Worm (Caenorhabditis elegans) whole organism, L1 larva: ENCODE measurements around the gene T04A8.8.
A peak's percentile ranks its signal among the peaks of the same experiment; 100 is the strongest.

Experiments used
- C04F5.9 ChIP-seq: sonication (generic microtip); optimal IDR thresholded peaks from 2 replicates; lab custom pipeline; 2016; ENCODE audit warnings: missing genetic modification characterization, missing compliant biosample characterization
- C34B4.2 ChIP-seq: sonication (generic microtip); optimal IDR thresholded peaks from 2 replicates; lab custom pipeline; 2017; ENCODE audit warnings: mild to moderate bottlenecking, missing genetic modification characterization, missing compliant biosample characterization
- aly-2 ChIP-seq: fragments of 150-350 bp; optimal IDR thresholded peaks from 2 replicates; lab custom pipeline; 2014; ENCODE audit warnings: missing biosample characterization, missing genetic modification characterization
- ama-1 ChIP-seq: fragments of 150-350 bp; optimal IDR thresholded peaks from 2 replicates; lab custom pipeline; 2014
- ceh-8 ChIP-seq: fragments of 200-800 bp; sonication (Bioruptor generic); optimal IDR thresholded peaks from 2 replicates; lab custom pipeline; 2018; ENCODE audit warnings: mild to moderate bottlenecking, missing genetic modification characterization, moderate library complexity, missing compliant biosample characterization
- ceh-82 ChIP-seq, 3 experiments: fragments of 150-350 bp in 1 of 3; sonication (generic microtip) in 2 of 3; optimal IDR thresholded peaks; 2 replicates each; lab custom pipeline; 2014 to 2017; ENCODE audit warnings: missing biosample characterization in 3 of 3, missing genetic modification characterization in 3 of 3
- ceh-88 ChIP-seq: fragments of 200-800 bp; sonication (Bioruptor generic); IDR thresholded peaks from 2 replicates; pipeline ENCODE4 v1.3.6; 2022; ENCODE audit warnings: missing genetic modification characterization, missing compliant biosample characterization
- egl-13 ChIP-seq: sonication (generic microtip); optimal IDR thresholded peaks from 2 replicates; lab custom pipeline; 2016; ENCODE audit warnings: missing genotype, missing genetic modification reagents, missing genetic modification characterization, missing compliant biosample characterization
- egl-27 ChIP-seq, 2 experiments: fragments of 150-350 bp in 1 of 2; sonication (generic microtip); optimal IDR thresholded peaks; 3 replicates each; lab custom pipeline; 2017 to 2018; ENCODE audit warnings: missing biosample characterization in 2 of 2, missing genetic modification characterization in 2 of 2, missing genetic modification reagents in 2 of 2
- elt-2 ChIP-seq: sonication (generic microtip); optimal IDR thresholded peaks from 2 replicates; lab custom pipeline; 2016; ENCODE audit warnings: missing genetic modification characterization, mild to moderate bottlenecking, inconsistent platforms, missing compliant biosample characterization, missing genetic modification reagents
- elt-3 ChIP-seq, 6 experiments: fragments of 150-350 bp in 1 of 6; sonication (generic microtip); optimal IDR thresholded peaks; 2 replicates each; lab custom pipeline; 2017 to 2018; ENCODE audit warnings: missing biosample characterization in 6 of 6, missing genetic modification characterization in 6 of 6, inconsistent platforms in 1 of 6
- ets-5 ChIP-seq: fragments of 200-800 bp; sonication (Bioruptor generic); IDR thresholded peaks from 2 replicates; pipeline ENCODE4 v1.3.6; 2022; ENCODE audit warnings: missing genetic modification characterization, missing compliant biosample characterization
- fos-1 ChIP-seq: fragments of 150-350 bp; optimal IDR thresholded peaks from 2 replicates; lab custom pipeline; 2014; ENCODE audit warnings: missing biosample characterization, missing genetic modification characterization
- hpl-2 ChIP-seq: fragments of 150-350 bp; optimal IDR thresholded peaks from 2 replicates; lab custom pipeline; 2014; ENCODE audit warnings: missing biosample characterization, missing genetic modification reagents, missing genetic modification characterization
- isw-1 ChIP-seq: fragments of 200-800 bp; sonication (Bioruptor generic); IDR thresholded peaks from 2 replicates; pipeline ENCODE4 v1.3.6; 2022; ENCODE audit warnings: missing genetic modification characterization, missing compliant biosample characterization
- jun-1 ChIP-seq: fragments of 150-350 bp; optimal IDR thresholded peaks from 2 replicates; lab custom pipeline; 2014; ENCODE audit warnings: missing biosample characterization, missing genetic modification reagents, missing genetic modification characterization
- lin-13 ChIP-seq: fragments of 150-350 bp; optimal IDR thresholded peaks from 2 replicates; lab custom pipeline; 2014; ENCODE audit warnings: missing biosample characterization, missing genetic modification reagents, missing genetic modification characterization
- lin-14 ChIP-seq: fragments of 200-800 bp; sonication (Bioruptor generic); optimal IDR thresholded peaks from 2 replicates; lab custom pipeline; 2018; ENCODE audit warnings: mild to moderate bottlenecking, missing genetic modification characterization, moderate library complexity, missing compliant biosample characterization
- lin-15B ChIP-seq: fragments of 150-350 bp; sonication (generic microtip); optimal IDR thresholded peaks from 3 replicates; lab custom pipeline; 2014; ENCODE audit warnings: missing biosample characterization, missing genetic modification characterization
- lin-35 ChIP-seq, 2 experiments: fragments of 150-350 bp; optimal IDR thresholded peaks; 2 replicates each; lab custom pipeline; 2014; ENCODE audit warnings: missing biosample characterization in 2 of 2, missing genetic modification characterization in 2 of 2, missing genetic modification reagents in 2 of 2
- lsy-2 ChIP-seq, 2 experiments: fragments of 150-350 bp; optimal IDR thresholded peaks; 2 replicates each; lab custom pipeline; 2014; ENCODE audit warnings: missing biosample characterization in 2 of 2, missing genetic modification characterization in 2 of 2
- mab-9 ChIP-seq: fragments of 200-800 bp; sonication (Bioruptor generic); IDR thresholded peaks from 2 replicates; pipeline ENCODE4 v1.3.6; 2022; ENCODE audit warnings: missing genetic modification reagents, missing genetic modification characterization, missing compliant biosample characterization
- mef-2 ChIP-seq: fragments of 150-350 bp; optimal IDR thresholded peaks from 2 replicates; lab custom pipeline; 2014; ENCODE audit warnings: missing biosample characterization, missing genetic modification characterization
- mep-1 ChIP-seq: fragments of 150-350 bp; optimal IDR thresholded peaks from 2 replicates; lab custom pipeline; 2014; ENCODE audit warnings: missing biosample characterization, missing genetic modification characterization
- nhr-11 ChIP-seq: fragments of 150-350 bp; optimal IDR thresholded peaks from 2 replicates; lab custom pipeline; 2014; ENCODE audit warnings: missing biosample characterization, missing genetic modification characterization
- nhr-12 ChIP-seq: sonication (generic microtip); optimal IDR thresholded peaks from 2 replicates; lab custom pipeline; 2017; ENCODE audit warnings: missing biosample characterization, missing genetic modification characterization
- nhr-20 ChIP-seq: sonication (generic microtip); optimal IDR thresholded peaks from 2 replicates; lab custom pipeline; 2016; ENCODE audit warnings: mild to moderate bottlenecking, missing genetic modification characterization, missing compliant biosample characterization
- nhr-28 ChIP-seq: fragments of 150-350 bp; optimal IDR thresholded peaks from 2 replicates; lab custom pipeline; 2014; ENCODE audit warnings: missing biosample characterization, missing genetic modification characterization
- nhr-71 ChIP-seq: sonication (generic microtip); optimal IDR thresholded peaks from 2 replicates; lab custom pipeline; 2016; ENCODE audit warnings: mild to moderate bottlenecking, missing genetic modification characterization, moderate library complexity, missing compliant biosample characterization
- nhr-76 ChIP-seq: sonication (generic microtip); optimal IDR thresholded peaks from 2 replicates; lab custom pipeline; 2017; ENCODE audit warnings: missing biosample characterization, missing genetic modification characterization
- nhr-84 ChIP-seq: sonication (generic microtip); optimal IDR thresholded peaks from 2 replicates; lab custom pipeline; 2017; ENCODE audit warnings: missing biosample characterization, missing genetic modification characterization
- nhr-90 ChIP-seq: sonication (generic microtip); optimal IDR thresholded peaks from 2 replicates; lab custom pipeline; 2016; ENCODE audit warnings: mild to moderate bottlenecking, missing genetic modification characterization, missing compliant biosample characterization; ENCODE audit not compliant: poor library complexity
- pag-3 ChIP-seq: sonication (generic microtip); optimal IDR thresholded peaks from 2 replicates; lab custom pipeline; 2017; ENCODE audit warnings: missing genetic modification characterization, mild to moderate bottlenecking, missing compliant biosample characterization, antibody characterized with exemption, borderline replicate concordance; ENCODE audit not compliant: insufficient read depth
- pax-3 ChIP-seq: fragments of 200-800 bp; sonication (Bioruptor generic); optimal IDR thresholded peaks from 2 replicates; lab custom pipeline; 2018; ENCODE audit warnings: mild to moderate bottlenecking, missing genetic modification characterization, moderate library complexity, missing compliant biosample characterization
- pqm-1 ChIP-seq: sonication (generic microtip); optimal IDR thresholded peaks from 3 replicates; lab custom pipeline; 2017; ENCODE audit warnings: missing biosample characterization, missing genetic modification characterization
- rnt-1 ChIP-seq: sonication (generic microtip); optimal IDR thresholded peaks from 2 replicates; lab custom pipeline; 2016; ENCODE audit warnings: mild to moderate bottlenecking, missing genetic modification characterization, moderate library complexity, missing compliant biosample characterization
- skn-1 ChIP-seq: fragments of 150-350 bp; optimal IDR thresholded peaks from 2 replicates; lab custom pipeline; 2014; ENCODE audit warnings: missing biosample characterization, missing genetic modification characterization
- snpc-4 ChIP-seq: fragments of 150-350 bp; optimal IDR thresholded peaks from 2 replicates; lab custom pipeline; 2014; ENCODE audit warnings: missing biosample characterization, missing genetic modification characterization
- sptf-1 ChIP-seq: fragments of 150-350 bp; optimal IDR thresholded peaks from 2 replicates; lab custom pipeline; 2014; ENCODE audit warnings: missing biosample characterization, missing genetic modification characterization
- sup-37 ChIP-seq: fragments of 200-800 bp; sonication (Bioruptor generic); optimal IDR thresholded peaks from 2 replicates; lab custom pipeline; 2018; ENCODE audit warnings: mild to moderate bottlenecking, missing genetic modification characterization, missing compliant biosample characterization
- swsn-7 ChIP-seq: sonication (generic microtip); optimal IDR thresholded peaks from 2 replicates; lab custom pipeline; 2016; ENCODE audit warnings: missing genetic modification characterization, missing compliant biosample characterization
- tlp-1 ChIP-seq: fragments of 150-350 bp; optimal IDR thresholded peaks from 2 replicates; lab custom pipeline; 2014; ENCODE audit warnings: missing biosample characterization, missing genetic modification characterization
- unc-130 ChIP-seq: fragments of 150-350 bp; optimal IDR thresholded peaks from 2 replicates; lab custom pipeline; 2017; ENCODE audit warnings: missing biosample characterization, missing genetic modification characterization, inconsistent platforms
- unc-86 ChIP-seq: sonication (generic microtip); optimal IDR thresholded peaks from 2 replicates; lab custom pipeline; 2016; ENCODE audit warnings: missing genetic modification characterization, missing compliant biosample characterization
- vab-15 ChIP-seq: sonication (generic microtip); optimal IDR thresholded peaks from 2 replicates; lab custom pipeline; 2017; ENCODE audit warnings: missing genotype, mild to moderate bottlenecking, missing genetic modification characterization, missing compliant biosample characterization
- zag-1 ChIP-seq: fragments of 150-350 bp; optimal IDR thresholded peaks from 2 replicates; lab custom pipeline; 2014; ENCODE audit warnings: missing biosample characterization, missing genetic modification characterization
- ztf-11 ChIP-seq, 2 experiments: sonication (generic microtip); optimal IDR thresholded peaks; 2 replicates each; lab custom pipeline; 2016 to 2017; ENCODE audit warnings: missing genetic modification characterization in 2 of 2, missing biosample characterization in 1 of 2, missing compliant biosample characterization in 1 of 2

Gene T04A8.8

ce11 chrIII:4658384-4658844 is 35.4 kb upstream of the T04A8.8 start, which contains the start of gene cdka-1:
cdka-1 (plus strand) TSS chrIII:4658794.
- TF ChIP-seq lsy-2 (tag; optimal IDR thresholded peaks at IDR 0.05; lab: Kevin White, UChicago) (peak in 1 of 2 experiments; percentile 11), egl-27 (tag; optimal IDR thresholded peaks at IDR 0.05; lab: Kevin White, UChicago) (no peak), lin-14 (GFP tag; lab: Kevin White, UChicago) (peak; percentile 65)

- TF ChIP-seq snpc-4 (tag; lab: Kevin White, UChicago) (no peak), C34B4.2 (no peak), mab-9 (no peak), aly-2 (tag; lab: Kevin White, UChicago) (no peak), lin-14 (GFP tag; lab: Kevin White, UChicago) (no peak), ceh-8 (GFP tag; lab: Kevin White, UChicago) (no peak), swsn-7 (tag; lab: Kevin White, UChicago) (no peak), pqm-1 (no peak), ceh-82 (tag; optimal IDR thresholded peaks at IDR 0.05; lab: Kevin White, UChicago) (no peak), pax-3 (no peak), rnt-1 (tag; lab: Kevin White, UChicago) (no peak), zag-1 (tag; lab: Kevin White, UChicago) (no peak), ceh-88 (GFP tag; lab: Robert Waterston, UW) (no peak), sup-37 (GFP tag; lab: Kevin White, UChicago) (no peak), ets-5 (GFP tag; lab: Robert Waterston, UW) (no peak), fos-1 (no peak)
These were observed 34.4 kb upstream of the T04A8.8 start for ce11 chrIII:4659426-4659825.

ce11 chrIII:4665272-4665671 is 28.5 kb upstream of the T04A8.8 start, which contains the start of gene T23F11.4:
T23F11.4 (minus strand) TSS chrIII:4665372.
- TF ChIP-seq sptf-1 (tag; lab: Kevin White, UChicago) (no peak), pag-3 (tag; lab: Kevin White, UChicago) (no peak), ama-1 (lab: Kevin White, UChicago) (no peak), isw-1 (GFP tag; lab: Robert Waterston, UW) (no peak), mep-1 (tag; lab: Kevin White, UChicago) (no peak), jun-1 (tag; lab: Kevin White, UChicago) (no peak), hpl-2 (no peak), unc-86 (no peak), lin-35 (GFP tag; optimal IDR thresholded peaks at IDR 0.05; lab: Kevin White, UChicago) (no peak), nhr-12 (tag; lab: Kevin White, UChicago) (no peak), nhr-84 (tag; lab: Kevin White, UChicago) (no peak), mef-2 (no peak), nhr-71 (tag; lab: Kevin White, UChicago) (no peak), mab-9 (no peak), nhr-28 (tag; lab: Kevin White, UChicago) (no peak), egl-13 (tag; lab: Kevin White, UChicago) (no peak), egl-27 (tag; optimal IDR thresholded peaks at IDR 0.05; lab: Kevin White, UChicago) (no peak), elt-3 (tag; optimal IDR thresholded peaks at IDR 0.05; lab: Kevin White, UChicago) (no peak), lin-15B (tag; lab: Kevin White, UChicago) (no peak)

- TF ChIP-seq lin-13 (GFP tag; lab: Kevin White, UChicago) (no peak), nhr-12 (tag; lab: Kevin White, UChicago) (no peak), ztf-11 (tag; optimal IDR thresholded peaks at IDR 0.05; lab: Kevin White, UChicago) (peak in 1 of 2 experiments; percentile 25), unc-86 (peak; percentile 25), ama-1 (lab: Kevin White, UChicago) (no peak), tlp-1 (tag; lab: Kevin White, UChicago) (no peak), snpc-4 (tag; lab: Kevin White, UChicago) (peak; percentile 31), nhr-11 (no peak), mef-2 (no peak), nhr-20 (tag; lab: Kevin White, UChicago) (peak; percentile 51), ceh-82 (tag; optimal IDR thresholded peaks at IDR 0.05; lab: Kevin White, UChicago) (peak in 2 of 3 experiments; percentile 22 to 63), unc-130 (tag; lab: Kevin White, UChicago) (no peak), nhr-84 (tag; lab: Kevin White, UChicago) (no peak), C04F5.9 (tag; lab: Kevin White, UChicago) (no peak), nhr-90 (tag; lab: Kevin White, UChicago) (peak; percentile 34), nhr-76 (tag; lab: Kevin White, UChicago) (no peak), vab-15 (tag; lab: Kevin White, UChicago) (no peak), elt-2 (tag; lab: Kevin White, UChicago) (no peak), skn-1 (tag; lab: Kevin White, UChicago) (peak; percentile 71)
These were observed 26.9 kb upstream of the T04A8.8 start for ce11 chrIII:4666753-4667400.
